Worm (Caenorhabditis elegans): ENCODE data around the gene srd-11.

DNA sequence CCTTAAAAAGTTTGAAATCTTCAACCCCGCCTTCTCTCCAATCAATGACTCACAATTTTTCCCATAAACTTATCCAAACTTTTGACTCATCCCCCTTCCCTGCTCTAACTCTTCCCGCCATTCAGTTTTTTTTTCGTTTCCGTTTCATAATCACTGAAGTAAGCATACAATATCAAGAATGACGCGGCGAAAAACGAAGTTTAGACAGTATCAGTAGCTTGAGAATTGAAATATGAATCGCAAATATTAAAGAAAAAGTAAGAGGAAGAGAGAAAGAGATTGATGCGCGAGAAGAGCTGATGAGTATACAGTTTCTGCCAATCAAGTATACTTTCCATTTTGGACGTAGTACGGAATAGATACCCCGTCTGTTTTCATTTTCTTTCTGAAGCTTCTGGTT is 42.2 kb downstream of the srd-11 start:
- TF ChIP-seq ama-1 (optimal IDR thresholded peaks at IDR 0.05) (no peak), hnd-1 (tag; optimal IDR thresholded peaks at IDR 0.05) (no peak)

Measured in whole organism, early embryonic.